Worm (Caenorhabditis elegans): Measurements from ENCODE around the gene C18G1.9.

C18G1.9 gene

ce11 chrV:4769633-4770032, at the start of gene C18G1.9:
C18G1.9 (minus strand) TSS chrV:4769733.
- TF ChIP-seq snpc-4 (tag; optimal IDR thresholded peaks at IDR 0.05) = no peak
- TF ChIP-seq drap-1 (GFP tag; optimal IDR thresholded peaks at IDR 0.05) = no peak
- TF ChIP-seq mab-5 (tag; optimal IDR thresholded peaks at IDR 0.05) = no peak
- no peak for TF ChIP-seq mep-1 (tag; optimal IDR thresholded peaks at IDR 0.05)
- no peak for TF ChIP-seq ham-2 (GFP tag; optimal IDR thresholded peaks at IDR 0.05)
- TF ChIP-seq unc-39 (tag; optimal IDR thresholded peaks at IDR 0.05) = no peak
- TF ChIP-seq hlh-1 (tag; optimal IDR thresholded peaks at IDR 0.05) = no peak
- no peak for TF ChIP-seq mls-2 (tag; optimal IDR thresholded peaks at IDR 0.05)
- no peak for TF ChIP-seq elt-3 (tag; optimal IDR thresholded peaks at IDR 0.05)
- no peak for TF ChIP-seq sem-2 (GFP tag; optimal IDR thresholded peaks at IDR 0.05)
- no peak for TF ChIP-seq ceh-43 (GFP tag; optimal IDR thresholded peaks at IDR 0.05)
- no peak for TF ChIP-seq nhr-2 (tag; optimal IDR thresholded peaks at IDR 0.05)
- no peak for TF ChIP-seq tbx-8 (GFP tag; optimal IDR thresholded peaks at IDR 0.05)
- no peak for TF ChIP-seq nhr-12 (tag; optimal IDR thresholded peaks at IDR 0.05)
- TF ChIP-seq cnd-1 (tag; optimal IDR thresholded peaks at IDR 0.05) = no peak
- no peak for TF ChIP-seq nhr-76 (tag; optimal IDR thresholded peaks at IDR 0.05)
- no peak for TF ChIP-seq lsy-2 (tag; optimal IDR thresholded peaks at IDR 0.05)
- TF ChIP-seq ceh-83 (GFP tag; optimal IDR thresholded peaks at IDR 0.05) = no peak
- no peak for TF ChIP-seq ztf-11 (tag; optimal IDR thresholded peaks at IDR 0.05)

DNA sequence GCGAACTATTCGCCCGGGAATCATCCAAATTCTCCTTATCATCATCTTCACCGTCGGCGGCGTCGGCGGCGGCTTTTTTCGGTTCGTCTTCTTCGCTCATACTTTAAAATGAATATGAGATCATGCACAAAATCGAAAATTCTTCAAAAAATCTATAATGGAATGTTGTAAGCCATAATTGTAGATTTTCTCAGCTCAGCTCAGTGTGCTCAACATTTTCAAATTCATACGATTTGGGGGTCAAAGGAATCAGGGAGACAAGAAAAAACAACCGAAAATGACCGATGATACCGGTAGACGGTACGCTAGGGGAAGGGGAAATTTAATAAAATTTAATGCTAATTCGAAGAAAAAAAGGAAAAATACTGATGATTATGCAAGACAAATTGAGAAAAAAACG, 49.0 kb upstream of the C18G1.9 start, which contains the start of gene ccep-97:
Gene ccep-97, minus strand, starts transcription at position 101 of the 400 bp plus-strand sequence.
- no peak for TF ChIP-seq hlh-1 (tag; optimal IDR thresholded peaks at IDR 0.05)
- TF ChIP-seq nhr-76 (tag; optimal IDR thresholded peaks at IDR 0.05) = no peak
- TF ChIP-seq lin-13 (tag; optimal IDR thresholded peaks at IDR 0.05) = no peak
- no peak for TF ChIP-seq unc-120 (tag; optimal IDR thresholded peaks at IDR 0.05; ENCODE audit: poor library complexity, severe bottlenecking)
- TF ChIP-seq ceh-83 (GFP tag; optimal IDR thresholded peaks at IDR 0.05) = no peak
- no peak for TF ChIP-seq ham-2 (GFP tag; optimal IDR thresholded peaks at IDR 0.05)
- TF ChIP-seq blmp-1 (tag; optimal IDR thresholded peaks at IDR 0.05) = no peak
- TF ChIP-seq snpc-4 (tag; optimal IDR thresholded peaks at IDR 0.05) = no peak
- TF ChIP-seq M03D4.4 (tag; optimal IDR thresholded peaks at IDR 0.05) = no peak
- TF ChIP-seq elt-3 (tag; optimal IDR thresholded peaks at IDR 0.05) = no peak
- no peak for TF ChIP-seq unc-62 (GFP tag; optimal IDR thresholded peaks at IDR 0.05)
- no peak for TF ChIP-seq mab-5 (tag; optimal IDR thresholded peaks at IDR 0.05)
- no peak for TF ChIP-seq pha-4 (tag; optimal IDR thresholded peaks at IDR 0.05)
- TF ChIP-seq zip-8 (tag; optimal IDR thresholded peaks at IDR 0.05) = no peak
- TF ChIP-seq nhr-28 (tag; optimal IDR thresholded peaks at IDR 0.05) = no peak
- no peak for TF ChIP-seq drap-1 (GFP tag; optimal IDR thresholded peaks at IDR 0.05)
- TF ChIP-seq ceh-39 (tag; optimal IDR thresholded peaks at IDR 0.05) = no peak

DNA sequence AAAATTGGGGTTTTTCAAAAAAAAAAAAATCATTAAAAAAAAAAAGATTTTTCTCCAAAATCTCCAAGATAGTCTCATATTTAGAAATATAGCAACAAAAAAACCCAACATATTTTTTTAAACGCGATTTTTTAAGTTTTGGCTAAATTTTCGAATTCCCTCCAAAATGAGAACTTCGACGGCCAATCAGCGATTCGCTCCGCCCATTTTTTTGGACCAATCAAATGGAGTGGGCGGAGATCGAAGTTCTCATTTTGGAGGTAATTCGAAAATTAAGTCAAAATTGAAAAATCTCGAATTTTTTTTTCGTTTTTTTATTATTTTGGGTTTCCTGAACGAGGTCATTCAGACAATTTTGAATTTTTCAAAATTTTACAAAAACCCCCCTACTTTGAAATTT, 44.3 kb upstream of the C18G1.9 start:
- TF ChIP-seq ceh-39 (tag; optimal IDR thresholded peaks at IDR 0.05) = no peak
- no peak for TF ChIP-seq nhr-76 (tag; optimal IDR thresholded peaks at IDR 0.05)
- no peak for TF ChIP-seq unc-120 (tag; optimal IDR thresholded peaks at IDR 0.05; ENCODE audit: poor library complexity, severe bottlenecking)

DNA sequence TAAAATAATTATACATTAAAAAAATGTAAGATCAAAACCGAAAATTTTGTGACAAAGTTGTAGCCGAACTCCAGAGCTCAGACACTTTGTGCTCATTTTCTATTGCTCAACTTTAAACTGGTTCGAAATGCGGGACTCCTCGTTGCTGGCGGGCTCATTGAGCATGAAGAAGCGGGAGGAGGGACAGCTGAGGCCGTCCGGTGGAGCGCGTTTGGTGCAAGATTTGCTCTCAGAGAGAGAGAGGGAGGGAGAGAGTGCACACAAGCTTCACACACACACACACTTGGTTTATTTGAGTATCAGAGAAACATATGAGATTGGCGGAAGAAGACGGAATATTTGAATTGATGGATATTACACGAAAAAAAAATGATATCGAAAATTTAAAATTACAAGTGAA, 41.1 kb upstream of the C18G1.9 start:
- TF ChIP-seq unc-120 (tag; optimal IDR thresholded peaks at IDR 0.05; ENCODE audit: poor library complexity, severe bottlenecking) (peak; percentile 19), ceh-39 (tag; optimal IDR thresholded peaks at IDR 0.05) (no peak), nhr-237 (tag; optimal IDR thresholded peaks at IDR 0.05) (no peak), mls-2 (tag; optimal IDR thresholded peaks at IDR 0.05) (peak; percentile 25), pha-4 (tag; optimal IDR thresholded peaks at IDR 0.05) (peak; percentile 17), lsy-2 (tag; optimal IDR thresholded peaks at IDR 0.05) (peak; percentile 40), drap-1 (GFP tag; optimal IDR thresholded peaks at IDR 0.05) (peak; percentile 50), hlh-1 (tag; optimal IDR thresholded peaks at IDR 0.05) (peak; percentile 89), lin-13 (tag; optimal IDR thresholded peaks at IDR 0.05) (peak; percentile 56), M03D4.4 (tag; optimal IDR thresholded peaks at IDR 0.05) (peak; percentile 51), elt-3 (tag; optimal IDR thresholded peaks at IDR 0.05) (no peak), elt-1 (tag; optimal IDR thresholded peaks at IDR 0.05; ENCODE audit: borderline replicate concordance, insufficient read depth) (no peak), nhr-12 (tag; optimal IDR thresholded peaks at IDR 0.05) (no peak), cnd-1 (tag; optimal IDR thresholded peaks at IDR 0.05) (peak; percentile 35), nhr-2 (tag; optimal IDR thresholded peaks at IDR 0.05) (no peak), ceh-43 (GFP tag; optimal IDR thresholded peaks at IDR 0.05) (no peak), bed-3 (GFP tag; optimal IDR thresholded peaks at IDR 0.05) (no peak), mab-5 (tag; optimal IDR thresholded peaks at IDR 0.05) (no peak), snpc-4 (tag; optimal IDR thresholded peaks at IDR 0.05) (no peak), mep-1 (tag; optimal IDR thresholded peaks at IDR 0.05) (peak; percentile 70), ham-2 (GFP tag; optimal IDR thresholded peaks at IDR 0.05) (no peak), ces-1 (GFP tag; optimal IDR thresholded peaks at IDR 0.05) (peak; percentile 9)

Measured in whole organism, mixed stage, embryonic.